Worm (Caenorhabditis elegans): ENCODE data around the gene dhs-21.

dhs-21 gene

ce11 chrV:12763291-12763995, 30.0 kb upstream of the dhs-21 start, which contains the start of the genes abcf-1 and scc-3 (continued):
- no peak for TF ChIP-seq tbx-2 (tag; optimal IDR thresholded peaks at IDR 0.05)
- TF ChIP-seq nhr-76 (tag; optimal IDR thresholded peaks at IDR 0.05) = no peak
- no peak for TF ChIP-seq unc-30 (tag; optimal IDR thresholded peaks at IDR 0.05)
- no peak for TF ChIP-seq lin-15B (tag; optimal IDR thresholded peaks at IDR 0.05)
- TF ChIP-seq efl-3 (GFP tag; optimal IDR thresholded peaks at IDR 0.05) = no peak
- no peak for TF ChIP-seq egl-13 (tag; optimal IDR thresholded peaks at IDR 0.05)
- no peak for TF ChIP-seq lin-39 (tag; optimal IDR thresholded peaks at IDR 0.05)
- TF ChIP-seq mef-2 (tag; optimal IDR thresholded peaks at IDR 0.05) = no peak
- no peak for TF ChIP-seq nhr-237 (tag; optimal IDR thresholded peaks at IDR 0.05)
- no peak for TF ChIP-seq lin-14 (GFP tag; optimal IDR thresholded peaks at IDR 0.05)
- no peak for TF ChIP-seq fos-1 (tag; optimal IDR thresholded peaks at IDR 0.05)
- peak; percentile 32 for TF ChIP-seq swsn-7 (tag; optimal IDR thresholded peaks at IDR 0.05)
- no peak for TF ChIP-seq nhr-11 (tag; optimal IDR thresholded peaks at IDR 0.05)
- no peak for TF ChIP-seq ceh-88 (GFP tag; IDR thresholded peaks at IDR 0.05)
- no peak for TF ChIP-seq snpc-4 (tag; optimal IDR thresholded peaks at IDR 0.05)

ce11 chrV:12760913-12761312, 27.5 kb upstream of the dhs-21 start, which contains the start of gene F18E2.15:
Gene F18E2.15, minus strand, starts transcription at chrV:12761013.
- TF ChIP-seq rnt-1 (tag; optimal IDR thresholded peaks at IDR 0.05) = no peak
- TF ChIP-seq elt-2 (tag; optimal IDR thresholded peaks at IDR 0.05) = no peak
- no peak for TF ChIP-seq nhr-76 (tag; optimal IDR thresholded peaks at IDR 0.05)
- no peak for TF ChIP-seq ama-1 (optimal IDR thresholded peaks at IDR 0.05)

ce11 chrV:12759660-12760059, 26.2 kb upstream of the dhs-21 start, which contains the start of gene papl-1:
Gene papl-1, minus strand, starts transcription at chrV:12759760.
- TF ChIP-seq nhr-237 (tag; optimal IDR thresholded peaks at IDR 0.05) (no peak), ztf-4 (tag; optimal IDR thresholded peaks at IDR 0.05) (no peak), lsy-2 (tag; optimal IDR thresholded peaks at IDR 0.05) (no peak), Y116A8C.19 (tag; optimal IDR thresholded peaks at IDR 0.05; ENCODE audit: borderline replicate concordance) (no peak), ztf-11 (tag; optimal IDR thresholded peaks at IDR 0.05) (no peak), elt-3 (tag; optimal IDR thresholded peaks at IDR 0.05) (no peak), sox-4 (tag; optimal IDR thresholded peaks at IDR 0.05) (no peak)

- TF ChIP-seq lir-3 (tag; optimal IDR thresholded peaks at IDR 0.05; ENCODE audit: poor library complexity) (no peak), unc-86 (tag; optimal IDR thresholded peaks at IDR 0.05) (no peak), rnt-1 (tag; optimal IDR thresholded peaks at IDR 0.05) (no peak), fkh-8 (tag; optimal IDR thresholded peaks at IDR 0.05) (no peak), C34B4.2 (tag; optimal IDR thresholded peaks at IDR 0.05) (no peak), egl-27 (tag; optimal IDR thresholded peaks at IDR 0.05) (no peak), dsc-1 (tag; optimal IDR thresholded peaks at IDR 0.05) (no peak), swsn-7 (tag; optimal IDR thresholded peaks at IDR 0.05) (no peak), ceh-82 (tag; optimal IDR thresholded peaks at IDR 0.05) (no peak), fos-1 (tag; optimal IDR thresholded peaks at IDR 0.05) (no peak), ztf-4 (tag; optimal IDR thresholded peaks at IDR 0.05) (no peak)
Observed at ce11 chrV:12754839-12755238, 21.4 kb upstream of the dhs-21 start, which contains the start of gene gpa-13. Gene gpa-13, minus strand, starts transcription at chrV:12754939.

- TF ChIP-seq nhr-85 (tag) (peak; percentile 25), blmp-1 (tag; optimal IDR thresholded peaks at IDR 0.05) (peak; percentile 40), efl-3 (GFP tag; optimal IDR thresholded peaks at IDR 0.05) (no peak)
Observed at ce11 chrV:12752407-12752806, 19.0 kb upstream of the dhs-21 start, which contains the start of gene C15C8.8. Gene C15C8.8, minus strand, starts transcription at chrV:12752507.
